Worm (Caenorhabditis elegans) whole organism, L4 larva: ENCODE results near the gene faah-1.
"Not testable (repeated sequence)": the region's sequence is repeated elsewhere in the genome, so short reads cannot be mapped to it uniquely, and the experiment has no call there.

Experiments
- F26F4.8 ChIP-seq: fragments of 200-800 bp; sonication (Bioruptor generic); conservative IDR thresholded peaks from 2 replicates; pipeline ENCODE4 v1.3.6; 2022; ENCODE audit warnings: missing genetic modification characterization, missing compliant biosample characterization
- R02D3.7 ChIP-seq: fragments of 150-350 bp; sonication (generic microtip); optimal IDR thresholded peaks from 3 replicates; lab custom pipeline; 2014; ENCODE audit warnings: missing biosample characterization, missing genetic modification characterization
- ces-1 ChIP-seq: fragments of 150-350 bp; sonication (generic microtip); optimal IDR thresholded peaks from 4 replicates; lab custom pipeline; 2014; ENCODE audit warnings: missing biosample characterization, missing genetic modification reagents, missing genetic modification characterization
- daf-12 ChIP-seq: fragments of 150-350 bp; optimal IDR thresholded peaks from 2 replicates; lab custom pipeline; 2014; ENCODE audit warnings: missing biosample characterization, missing genetic modification reagents, missing genetic modification characterization
- dve-1 ChIP-seq: sonication (generic microtip); optimal IDR thresholded peaks from 2 replicates; lab custom pipeline; 2017; ENCODE audit warnings: antibody characterized with exemption, mild to moderate bottlenecking, missing genetic modification characterization, missing compliant biosample characterization; ENCODE audit not compliant: insufficient read depth
- hlh-30 ChIP-seq: sonication (generic microtip); optimal IDR thresholded peaks from 2 replicates; lab custom pipeline; 2017; ENCODE audit warnings: antibody characterized with exemption, mild to moderate bottlenecking, missing genetic modification characterization, missing compliant biosample characterization; ENCODE audit not compliant: insufficient read depth
- jun-1 ChIP-seq: fragments of 150-350 bp; optimal IDR thresholded peaks from 2 replicates; lab custom pipeline; 2014; ENCODE audit warnings: missing biosample characterization, missing genetic modification reagents, missing genetic modification characterization
- nhr-76 ChIP-seq: fragments of 150-350 bp; optimal IDR thresholded peaks from 2 replicates; lab custom pipeline; 2014; ENCODE audit warnings: missing biosample characterization, missing genetic modification characterization
- unc-62 ChIP-seq, 3 experiments: fragments of 150-350 bp in 1 of 3; sonication (generic microtip); optimal IDR thresholded peaks in 2 of 3; peaks in 1 of 3; 1 replicate in 1 of 3; 2 replicates in 2 of 3; lab custom pipeline; 2014 to 2017; ENCODE audit warnings: missing biosample characterization in 3 of 3, missing genetic modification characterization in 3 of 3, missing genetic modification reagents in 3 of 3, missing genotype in 1 of 3

DNA sequence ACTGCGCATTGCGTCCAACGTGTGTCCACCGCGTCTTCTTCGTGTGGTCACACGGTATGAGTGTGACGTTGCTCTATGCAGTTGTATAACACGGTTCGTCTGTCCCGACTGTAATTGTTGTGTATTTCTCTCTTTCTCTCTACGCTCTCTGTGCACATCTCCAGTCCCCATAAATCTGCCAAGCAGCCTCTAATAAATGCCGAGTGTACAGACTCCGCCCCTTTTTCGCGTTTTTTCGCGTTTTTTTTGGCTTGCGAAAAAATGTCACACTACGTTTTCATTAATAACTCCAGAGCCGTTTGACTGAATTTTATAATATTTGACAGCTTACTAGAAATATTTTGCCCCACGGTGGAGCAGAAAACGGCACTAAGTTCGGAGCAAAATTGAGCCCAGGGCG is 36.8 kb upstream of the faah-1 start, which contains the start of gene erp-44.3:
- not testable (repeated sequence) for TF ChIP-seq daf-12 (tag; lab: Kevin White, UChicago); jun-1; F26F4.8 (GFP tag; lab: Robert Waterston, UW); unc-62 (GFP tag; optimal IDR thresholded peaks at IDR 0.05 in 1 of 2; lab: Kevin White, UChicago); unc-62 (tag; optimal IDR thresholded peaks at IDR 0.05; lab: Kevin White, UChicago); hlh-30 (tag; lab: Kevin White, UChicago); R02D3.7 (tag; lab: Kevin White, UChicago); dve-1 (tag; lab: Kevin White, UChicago); ces-1 (GFP tag; lab: Kevin White, UChicago); nhr-76 (tag; lab: Kevin White, UChicago)
